Fruit fly (Drosophila melanogaster) whole organism: Measurements from ENCODE around the gene mthl15.
A peak's percentile ranks its signal among the peaks of the same experiment; 100 is the strongest.

Experiments used
- CG8478 ChIP-seq: fragments of >200 bp; optimal IDR thresholded peaks from 2 replicates; lab custom pipeline; 2018; ENCODE audit warnings: inconsistent platforms
- Dll ChIP-seq: fragments of >200 bp; optimal IDR thresholded peaks from 2 replicates; lab custom pipeline; 2017
- EcR ChIP-seq, 2 experiments: fragments of >200 bp; optimal IDR thresholded peaks; 2 replicates each; lab custom pipeline; 2017; ENCODE audit warnings: missing biosample characterization in 2 of 2, missing genetic modification characterization in 2 of 2, missing genetic modification reagents in 2 of 2
- pan ChIP-seq: fragments of >200 bp; optimal IDR thresholded peaks from 2 replicates; lab custom pipeline; 2017
- psq ChIP-seq: fragments of >200 bp; optimal IDR thresholded peaks from 2 replicates; lab custom pipeline; 2017
- usp ChIP-seq: fragments of >200 bp; optimal IDR thresholded peaks from 2 replicates; lab custom pipeline; 2017; ENCODE audit warnings: missing biosample characterization, missing genetic modification characterization, mixed read lengths

The mthl15 gene

dm6 chr2L:10237725-10238446 lies at the start of gene mthl15:
mthl15 (minus strand) TSS chr2L:10238317.
- TF ChIP-seq psq (lab: Kevin White, UChicago) (no peak), usp (GFP tag; lab: Kevin White, UChicago) (no peak), pan (lab: Kevin White, UChicago) (peak; percentile 8), Dll (lab: Kevin White, UChicago) (no peak)

dm6 chr2L:10280772-10281171 lies 42.7 kb upstream of the mthl15 start, which contains the start of gene CG34043:
CG34043 (minus strand) TSS chr2L:10280872.
- TF ChIP-seq usp (GFP tag; lab: Kevin White, UChicago), result no peak
- no peak for TF ChIP-seq CG8478 (lab: Kevin White, UChicago)
- no peak for TF ChIP-seq psq (lab: Kevin White, UChicago)
- TF ChIP-seq pan (lab: Kevin White, UChicago), result no peak
- no peak for TF ChIP-seq EcR (GFP tag; optimal IDR thresholded peaks at IDR 0.05; lab: Kevin White, UChicago)
- no peak for TF ChIP-seq Dll (lab: Kevin White, UChicago)

- TF ChIP-seq pan (lab: Kevin White, UChicago) (no peak), EcR (GFP tag; optimal IDR thresholded peaks at IDR 0.05; lab: Kevin White, UChicago) (no peak), Dll (lab: Kevin White, UChicago) (no peak), psq (lab: Kevin White, UChicago) (no peak), CG8478 (lab: Kevin White, UChicago) (no peak), usp (GFP tag; lab: Kevin White, UChicago) (no peak)
Measured at dm6 chr2L:10278658-10279057, 40.5 kb upstream of the mthl15 start, which contains the start of gene Utx. Utx (minus strand) TSS chr2L:10278811.

- no peak for TF ChIP-seq EcR (GFP tag; optimal IDR thresholded peaks at IDR 0.05; lab: Kevin White, UChicago)
- TF ChIP-seq CG8478 (lab: Kevin White, UChicago), result no peak
- no peak for TF ChIP-seq pan (lab: Kevin White, UChicago)
- TF ChIP-seq psq (lab: Kevin White, UChicago), result no peak
Measured at dm6 chr2L:10277362-10277761, 39.2 kb upstream of the mthl15 start.

- TF ChIP-seq CG8478 (lab: Kevin White, UChicago) (no peak), psq (lab: Kevin White, UChicago) (no peak), Dll (lab: Kevin White, UChicago) (no peak), EcR (GFP tag; optimal IDR thresholded peaks at IDR 0.05; lab: Kevin White, UChicago) (no peak), usp (GFP tag; lab: Kevin White, UChicago) (no peak), pan (lab: Kevin White, UChicago) (no peak)
Measured at dm6 chr2L:10276846-10277245, 38.7 kb upstream of the mthl15 start.

dm6 chr2L:10276436-10276835 lies 38.3 kb upstream of the mthl15 start:
- TF ChIP-seq usp (GFP tag; lab: Kevin White, UChicago), result no peak
- no peak for TF ChIP-seq EcR (GFP tag; optimal IDR thresholded peaks at IDR 0.05; lab: Kevin White, UChicago)
- no peak for TF ChIP-seq Dll (lab: Kevin White, UChicago)
- TF ChIP-seq psq (lab: Kevin White, UChicago), result no peak
- TF ChIP-seq pan (lab: Kevin White, UChicago), result no peak
- no peak for TF ChIP-seq CG8478 (lab: Kevin White, UChicago)

dm6 chr2L:10272224-10272623 lies 34.1 kb upstream of the mthl15 start, which contains the start of gene trk:
trk (minus strand) TSS chr2L:10272324.
- no peak for TF ChIP-seq CG8478 (lab: Kevin White, UChicago)
- no peak for TF ChIP-seq EcR (GFP tag; optimal IDR thresholded peaks at IDR 0.05; lab: Kevin White, UChicago)
- TF ChIP-seq usp (GFP tag; lab: Kevin White, UChicago), result no peak
- no peak for TF ChIP-seq pan (lab: Kevin White, UChicago)
- no peak for TF ChIP-seq Dll (lab: Kevin White, UChicago)

dm6 chr2L:10269854-10270253 lies 31.7 kb upstream of the mthl15 start, which contains the start of gene Mulk:
Mulk (plus strand) TSS chr2L:10270051.
- TF ChIP-seq EcR (GFP tag; optimal IDR thresholded peaks at IDR 0.05; lab: Kevin White, UChicago), result no peak
- TF ChIP-seq usp (GFP tag; lab: Kevin White, UChicago), result no peak
- TF ChIP-seq Dll (lab: Kevin White, UChicago), result no peak
- TF ChIP-seq pan (lab: Kevin White, UChicago), result no peak
- TF ChIP-seq CG8478 (lab: Kevin White, UChicago), result no peak
- TF ChIP-seq psq (lab: Kevin White, UChicago), result no peak

- TF ChIP-seq Dll (lab: Kevin White, UChicago) (no peak), psq (lab: Kevin White, UChicago) (no peak), usp (GFP tag; lab: Kevin White, UChicago) (no peak), pan (lab: Kevin White, UChicago) (no peak)
Measured at dm6 chr2L:10268688-10269087, 30.6 kb upstream of the mthl15 start, which contains the start of gene CG4957. CG4957 (plus strand) TSS chr2L:10268872.

- no peak for TF ChIP-seq Dll (lab: Kevin White, UChicago)
- no peak for TF ChIP-seq CG8478 (lab: Kevin White, UChicago)
- TF ChIP-seq usp (GFP tag; lab: Kevin White, UChicago), result no peak
- TF ChIP-seq EcR (GFP tag; optimal IDR thresholded peaks at IDR 0.05; lab: Kevin White, UChicago), result no peak
- TF ChIP-seq psq (lab: Kevin White, UChicago), result no peak
- TF ChIP-seq pan (lab: Kevin White, UChicago), result no peak
Measured at dm6 chr2L:10266511-10266910, 28.4 kb upstream of the mthl15 start, which contains the start of gene CG4953. CG4953 (plus strand) TSS chr2L:10266703.

dm6 chr2L:10265129-10265528 lies 27.0 kb upstream of the mthl15 start, which contains the start of gene Mob3:
Mob3 (plus strand) TSS chr2L:10265336.
- no peak for TF ChIP-seq usp (GFP tag; lab: Kevin White, UChicago)
- TF ChIP-seq pan (lab: Kevin White, UChicago), result no peak
- no peak for TF ChIP-seq Dll (lab: Kevin White, UChicago)
- TF ChIP-seq CG8478 (lab: Kevin White, UChicago), result no peak
- no peak for TF ChIP-seq EcR (GFP tag; optimal IDR thresholded peaks at IDR 0.05; lab: Kevin White, UChicago)
- no peak for TF ChIP-seq psq (lab: Kevin White, UChicago)
